Worm (Caenorhabditis elegans) whole organism, mixed stage, embryonic: ENCODE measurements around the gene pqn-31.

Experiments used
- M03D4.4 ChIP-seq: sonication (generic microtip); optimal IDR thresholded peaks from 2 replicates; lab custom pipeline; 2017; ENCODE audit warnings: mild to moderate bottlenecking, missing genetic modification characterization, missing compliant biosample characterization
- bed-3 ChIP-seq: fragments of 200-800 bp; sonication (Bioruptor generic); optimal IDR thresholded peaks from 3 replicates; lab custom pipeline; 2018; ENCODE audit warnings: mild to moderate bottlenecking, missing genetic modification characterization, moderate library complexity, missing compliant biosample characterization
- blmp-1 ChIP-seq: fragments of 150-350 bp; optimal IDR thresholded peaks from 2 replicates; lab custom pipeline; 2014; ENCODE audit warnings: missing biosample characterization, missing genetic modification characterization
- ceh-39 ChIP-seq: fragments of 150-350 bp; optimal IDR thresholded peaks from 2 replicates; lab custom pipeline; 2014; ENCODE audit warnings: missing biosample characterization, missing genetic modification characterization
- ceh-43 ChIP-seq: fragments of 200-800 bp; sonication (Bioruptor generic); optimal IDR thresholded peaks from 2 replicates; lab custom pipeline; 2018; ENCODE audit warnings: mild to moderate bottlenecking, missing genetic modification characterization, moderate library complexity, missing compliant biosample characterization
- ceh-83 ChIP-seq: fragments of 200-800 bp; sonication (Bioruptor generic); optimal IDR thresholded peaks from 2 replicates; lab custom pipeline; 2018; ENCODE audit warnings: mild to moderate bottlenecking, missing genetic modification characterization, missing compliant biosample characterization
- cnd-1 ChIP-seq: fragments of 200-800 bp; sonication (Bioruptor generic); optimal IDR thresholded peaks from 2 replicates; lab custom pipeline; 2018; ENCODE audit warnings: mild to moderate bottlenecking, missing genetic modification characterization, missing compliant biosample characterization
- drap-1 ChIP-seq: fragments of 200-800 bp; sonication (Bioruptor generic); optimal IDR thresholded peaks from 3 replicates; lab custom pipeline; 2018; ENCODE audit warnings: mild to moderate bottlenecking, missing genetic modification characterization, missing compliant biosample characterization
- elt-1 ChIP-seq: sonication (generic microtip); optimal IDR thresholded peaks from 2 replicates; lab custom pipeline; 2017; ENCODE audit warnings: missing genetic modification characterization, mild to moderate bottlenecking, missing compliant biosample characterization, antibody characterized with exemption, moderate library complexity, borderline replicate concordance; ENCODE audit not compliant: insufficient read depth
- elt-3 ChIP-seq: fragments of 150-350 bp; optimal IDR thresholded peaks from 2 replicates; lab custom pipeline; 2014; ENCODE audit warnings: missing biosample characterization, missing genetic modification characterization
- flh-1 ChIP-seq: fragments of 200-800 bp; sonication (Bioruptor generic); optimal IDR thresholded peaks from 2 replicates; lab custom pipeline; 2018; ENCODE audit warnings: mild to moderate bottlenecking, missing genetic modification characterization, moderate library complexity, missing compliant biosample characterization
- ham-2 ChIP-seq: fragments of 200-800 bp; sonication (Bioruptor generic); optimal IDR thresholded peaks from 2 replicates; lab custom pipeline; 2018; ENCODE audit warnings: mild to moderate bottlenecking, missing genetic modification characterization, missing compliant biosample characterization
- hlh-1 ChIP-seq: fragments of 150-350 bp; optimal IDR thresholded peaks from 2 replicates; lab custom pipeline; 2014; ENCODE audit warnings: missing biosample characterization, missing genetic modification reagents, missing genetic modification characterization
- lin-13 ChIP-seq: fragments of 150-350 bp; optimal IDR thresholded peaks from 2 replicates; lab custom pipeline; 2014; ENCODE audit warnings: missing biosample characterization, missing genetic modification characterization
- lin-32 ChIP-seq: fragments of 200-800 bp; sonication (Bioruptor generic); optimal IDR thresholded peaks from 2 replicates; lab custom pipeline; 2018; ENCODE audit warnings: mild to moderate bottlenecking, missing genetic modification characterization, missing compliant biosample characterization
- lsy-2 ChIP-seq: fragments of 150-350 bp; optimal IDR thresholded peaks from 2 replicates; lab custom pipeline; 2014; ENCODE audit warnings: missing biosample characterization, missing genetic modification characterization
- mab-5 ChIP-seq: fragments of 150-350 bp; optimal IDR thresholded peaks from 2 replicates; lab custom pipeline; 2014; ENCODE audit warnings: missing biosample characterization, missing genetic modification characterization
- mep-1 ChIP-seq: fragments of 150-350 bp; optimal IDR thresholded peaks from 2 replicates; lab custom pipeline; 2017; ENCODE audit warnings: missing biosample characterization, missing genetic modification reagents, missing genetic modification characterization, inconsistent platforms
- mls-2 ChIP-seq: sonication (generic microtip); optimal IDR thresholded peaks from 2 replicates; lab custom pipeline; 2016; ENCODE audit warnings: mild to moderate bottlenecking, missing genetic modification characterization, moderate library complexity, missing compliant biosample characterization
- nhr-12 ChIP-seq: fragments of 150-350 bp; optimal IDR thresholded peaks from 2 replicates; lab custom pipeline; 2014; ENCODE audit warnings: missing biosample characterization, missing genetic modification characterization
- nhr-2 ChIP-seq: fragments of 150-350 bp; optimal IDR thresholded peaks from 2 replicates; lab custom pipeline; 2014; ENCODE audit warnings: missing biosample characterization, missing genetic modification characterization
- nhr-237 ChIP-seq: fragments of 150-350 bp; optimal IDR thresholded peaks from 2 replicates; lab custom pipeline; 2014; ENCODE audit warnings: missing biosample characterization, missing genetic modification characterization
- nhr-28 ChIP-seq: fragments of 150-350 bp; optimal IDR thresholded peaks from 2 replicates; lab custom pipeline; 2014; ENCODE audit warnings: missing biosample characterization, missing genetic modification characterization
- nhr-76 ChIP-seq: sonication (generic microtip); optimal IDR thresholded peaks from 2 replicates; lab custom pipeline; 2017; ENCODE audit warnings: missing biosample characterization, missing genetic modification characterization
- pha-4 ChIP-seq: fragments of 150-350 bp; optimal IDR thresholded peaks from 2 replicates; lab custom pipeline; 2018; ENCODE audit warnings: missing biosample characterization, missing genetic modification reagents, missing genetic modification characterization
- sem-2 ChIP-seq: fragments of 200-800 bp; sonication (Bioruptor generic); optimal IDR thresholded peaks from 2 replicates; lab custom pipeline; 2018; ENCODE audit warnings: mild to moderate bottlenecking, missing genetic modification characterization, missing compliant biosample characterization
- snpc-4 ChIP-seq: fragments of 150-350 bp; optimal IDR thresholded peaks from 2 replicates; lab custom pipeline; 2014; ENCODE audit warnings: missing biosample characterization, missing genetic modification characterization
- tbx-8 ChIP-seq: fragments of 200-800 bp; sonication (Bioruptor generic); optimal IDR thresholded peaks from 2 replicates; lab custom pipeline; 2018; ENCODE audit warnings: mild to moderate bottlenecking, missing genetic modification characterization, moderate library complexity, missing compliant biosample characterization
- unc-120 ChIP-seq: sonication (generic microtip); optimal IDR thresholded peaks from 2 replicates; lab custom pipeline; 2017; ENCODE audit warnings: missing genetic modification characterization, missing compliant biosample characterization; ENCODE audit not compliant: poor library complexity, severe bottlenecking
- unc-39 ChIP-seq: fragments of 150-350 bp; optimal IDR thresholded peaks from 2 replicates; lab custom pipeline; 2014; ENCODE audit warnings: missing biosample characterization, missing genetic modification characterization
- unc-62 ChIP-seq: fragments of 150-350 bp; optimal IDR thresholded peaks from 2 replicates; lab custom pipeline; 2014; ENCODE audit warnings: missing biosample characterization, missing genetic modification reagents, missing genetic modification characterization
- ztf-11 ChIP-seq: fragments of 150-350 bp; optimal IDR thresholded peaks from 2 replicates; lab custom pipeline; 2014; ENCODE audit warnings: missing biosample characterization, missing genetic modification characterization

Gene pqn-31

ce11 chrV:9122004-9122403 lies 12.6 kb downstream of the pqn-31 start, which contains the start of gene F21C10.13:
F21C10.13 (plus strand) TSS chrV:9122304.
- TF ChIP-seq nhr-12 (tag; lab: Kevin White, UChicago) = no peak
- no peak for TF ChIP-seq hlh-1
- TF ChIP-seq lsy-2 (tag; lab: Kevin White, UChicago) = no peak
- no peak for TF ChIP-seq ham-2 (GFP tag; lab: Kevin White, UChicago)
- TF ChIP-seq bed-3 (GFP tag; lab: Kevin White, UChicago) = no peak
- TF ChIP-seq blmp-1 (tag; lab: Kevin White, UChicago) = no peak
- TF ChIP-seq nhr-237 (tag; lab: Kevin White, UChicago) = no peak
- TF ChIP-seq ztf-11 (tag; lab: Kevin White, UChicago) = no peak
- TF ChIP-seq elt-3 (tag; lab: Kevin White, UChicago) = no peak
- TF ChIP-seq M03D4.4 = no peak

- TF ChIP-seq nhr-28 (tag; lab: Kevin White, UChicago) = no peak
- TF ChIP-seq hlh-1 = no peak
- no peak for TF ChIP-seq nhr-12 (tag; lab: Kevin White, UChicago)
- TF ChIP-seq flh-1 = no peak
- no peak for TF ChIP-seq snpc-4 (tag; lab: Kevin White, UChicago)
- TF ChIP-seq lin-13 (tag; lab: Kevin White, UChicago) = no peak
- TF ChIP-seq M03D4.4 = no peak
- TF ChIP-seq ham-2 (GFP tag; lab: Kevin White, UChicago) = no peak
- TF ChIP-seq nhr-237 (tag; lab: Kevin White, UChicago) = no peak
- TF ChIP-seq blmp-1 (tag; lab: Kevin White, UChicago) = no peak
- TF ChIP-seq ceh-43 (GFP tag; lab: Kevin White, UChicago) = no peak
These were observed 13.8 kb downstream of the pqn-31 start, which contains the start of gene F21C10.11 for ce11 chrV:9123186-9123585. F21C10.11 (plus strand) TSS chrV:9123486.

- TF ChIP-seq bed-3 (GFP tag; lab: Kevin White, UChicago) = no peak
- no peak for TF ChIP-seq ceh-39 (tag; lab: Kevin White, UChicago)
- no peak for TF ChIP-seq M03D4.4
- no peak for TF ChIP-seq nhr-28 (tag; lab: Kevin White, UChicago)
- no peak for TF ChIP-seq nhr-237 (tag; lab: Kevin White, UChicago)
- no peak for TF ChIP-seq ceh-43 (GFP tag; lab: Kevin White, UChicago)
- no peak for TF ChIP-seq ceh-83 (GFP tag; lab: Kevin White, UChicago)
- no peak for TF ChIP-seq unc-39 (tag; lab: Kevin White, UChicago)
- TF ChIP-seq mep-1 (tag; lab: Kevin White, UChicago) = no peak
- TF ChIP-seq nhr-2 (tag; lab: Kevin White, UChicago) = no peak
- no peak for TF ChIP-seq mab-5
- TF ChIP-seq unc-62 = no peak
- no peak for TF ChIP-seq snpc-4 (tag; lab: Kevin White, UChicago)
- no peak for TF ChIP-seq lin-13 (tag; lab: Kevin White, UChicago)
- TF ChIP-seq sem-2 (GFP tag; lab: Kevin White, UChicago) = no peak
- TF ChIP-seq lin-32 (GFP tag; lab: Kevin White, UChicago) = no peak
- TF ChIP-seq mls-2 (tag; lab: Kevin White, UChicago) = no peak
- no peak for TF ChIP-seq cnd-1
- TF ChIP-seq nhr-76 (tag; lab: Kevin White, UChicago) = no peak
These were observed 14.8 kb downstream of the pqn-31 start, which contains the start of gene F21C10.6 for ce11 chrV:9124180-9124579. F21C10.6 (plus strand) TSS chrV:9124480.

DNA sequence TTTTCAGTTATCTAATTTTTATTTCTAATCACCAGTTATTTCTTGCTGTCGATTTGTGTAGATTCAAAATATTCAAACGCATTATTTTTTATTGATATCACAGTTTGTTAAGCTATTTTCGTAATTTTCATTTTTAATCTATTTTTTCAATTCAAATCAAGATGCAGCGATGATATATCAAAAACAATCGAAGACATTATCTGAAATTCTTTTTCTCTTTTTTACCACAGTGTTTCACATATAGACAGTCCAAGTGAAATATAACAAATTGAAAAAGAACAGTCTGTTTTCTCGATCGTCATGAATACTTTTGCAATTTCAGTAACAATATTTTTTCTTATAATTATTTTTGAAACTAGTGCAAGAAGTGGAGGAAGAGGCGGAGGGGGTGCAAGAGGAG lies 16.0 kb downstream of the pqn-31 start, which contains the start of gene F21C10.5:
F21C10.5 (plus strand) TSS at position 301 of the 400 bp plus-strand sequence.
- TF ChIP-seq M03D4.4 (no peak), elt-1 (tag; lab: Kevin White, UChicago) (no peak), ceh-83 (GFP tag; lab: Kevin White, UChicago) (no peak), unc-39 (tag; lab: Kevin White, UChicago) (no peak), mep-1 (tag; lab: Kevin White, UChicago) (no peak), unc-120 (tag; lab: Kevin White, UChicago) (no peak), drap-1 (GFP tag; lab: Kevin White, UChicago) (no peak), hlh-1 (no peak), pha-4 (tag; lab: Kevin White, UChicago) (no peak), cnd-1 (no peak), bed-3 (GFP tag; lab: Kevin White, UChicago) (no peak), nhr-237 (tag; lab: Kevin White, UChicago) (no peak), tbx-8 (GFP tag; lab: Kevin White, UChicago) (no peak)
